Fruit fly (Drosophila melanogaster) whole organism: ENCODE data around the gene pigs.

ENCODE experiments used
- CG8478 ChIP-seq: fragments of >200 bp; optimal IDR thresholded peaks from 2 replicates; lab custom pipeline; 2018; ENCODE audit warnings: inconsistent platforms
- Dll ChIP-seq: fragments of >200 bp; optimal IDR thresholded peaks from 2 replicates; lab custom pipeline; 2017
- EcR ChIP-seq, 2 experiments: fragments of >200 bp; optimal IDR thresholded peaks; 2 replicates each; lab custom pipeline; 2017; ENCODE audit warnings: missing biosample characterization in 2 of 2, missing genetic modification characterization in 2 of 2, missing genetic modification reagents in 2 of 2
- pan ChIP-seq: fragments of >200 bp; optimal IDR thresholded peaks from 2 replicates; lab custom pipeline; 2017
- psq ChIP-seq: fragments of >200 bp; optimal IDR thresholded peaks from 2 replicates; lab custom pipeline; 2017
- usp ChIP-seq: fragments of >200 bp; optimal IDR thresholded peaks from 2 replicates; lab custom pipeline; 2017; ENCODE audit warnings: missing biosample characterization, missing genetic modification characterization, mixed read lengths

The pigs gene

DNA sequence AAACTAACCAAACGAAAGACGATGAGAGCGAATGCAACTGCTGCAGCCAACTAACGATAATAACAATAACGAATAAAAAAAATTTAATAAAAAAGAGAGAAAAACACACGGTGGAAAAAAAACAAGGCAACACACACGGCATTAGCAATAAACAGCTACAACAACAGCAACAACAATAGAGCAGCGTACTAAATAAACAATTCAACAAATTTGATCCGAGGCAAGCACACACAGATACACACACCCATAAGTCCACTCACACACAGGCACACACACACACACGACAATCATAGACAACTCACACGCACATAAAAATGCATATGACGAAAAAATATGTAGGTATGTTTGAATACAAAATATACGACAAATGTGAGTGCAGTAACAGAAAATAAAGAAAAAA lies 102.7 kb downstream of the pigs start:
- TF ChIP-seq pan (lab: Kevin White, UChicago) (no peak), EcR (GFP tag; optimal IDR thresholded peaks at IDR 0.05; lab: Kevin White, UChicago) (no peak), Dll (no peak), usp (GFP tag; lab: Kevin White, UChicago) (no peak), CG8478 (lab: Kevin White, UChicago) (no peak), psq (lab: Kevin White, UChicago) (no peak)
